Worm (Caenorhabditis elegans) whole organism, L4/young adult: Measurements from ENCODE around the gene K03A11.1.

Experiments used
- W03F9.2 ChIP-seq: fragments of 150-350 bp; optimal IDR thresholded peaks from 2 replicates; lab custom pipeline; 2014; ENCODE audit warnings: missing biosample characterization, missing genetic modification characterization
- dao-5 ChIP-seq: sonication (generic microtip); optimal IDR thresholded peaks from 2 replicates; lab custom pipeline; 2016; ENCODE audit warnings: missing genotype, missing genetic modification characterization, moderate library complexity, missing compliant biosample characterization
- him-1 ChIP-seq: sonication (generic microtip); optimal IDR thresholded peaks from 2 replicates; lab custom pipeline; 2016; ENCODE audit warnings: missing genotype, missing genetic modification reagents, missing genetic modification characterization, missing compliant biosample characterization

The K03A11.1 gene

ce11 chrX:13051405-13051804 is at the start of gene K03A11.1:
Gene K03A11.1 (plus strand): TSS chrX:13051705.
- no peak for TF ChIP-seq dao-5 (tag; lab: Kevin White, UChicago)
- TF ChIP-seq him-1, result no peak
- TF ChIP-seq W03F9.2 (tag; lab: Kevin White, UChicago), result no peak

- no peak for TF ChIP-seq him-1
- no peak for TF ChIP-seq dao-5 (tag; lab: Kevin White, UChicago)
- no peak for TF ChIP-seq W03F9.2 (tag; lab: Kevin White, UChicago)
Measured at ce11 chrX:13002322-13002721, 49.2 kb upstream of the K03A11.1 start.

- no peak for TF ChIP-seq dao-5 (tag; lab: Kevin White, UChicago)
- TF ChIP-seq W03F9.2 (tag; lab: Kevin White, UChicago), result no peak
- TF ChIP-seq him-1, result no peak
Measured at ce11 chrX:13003092-13003491, 48.4 kb upstream of the K03A11.1 start.

ce11 chrX:13004491-13005093 is 46.9 kb upstream of the K03A11.1 start:
- TF ChIP-seq dao-5 (tag; lab: Kevin White, UChicago), result no peak
- no peak for TF ChIP-seq him-1
- TF ChIP-seq W03F9.2 (tag; lab: Kevin White, UChicago), result no peak

DNA sequence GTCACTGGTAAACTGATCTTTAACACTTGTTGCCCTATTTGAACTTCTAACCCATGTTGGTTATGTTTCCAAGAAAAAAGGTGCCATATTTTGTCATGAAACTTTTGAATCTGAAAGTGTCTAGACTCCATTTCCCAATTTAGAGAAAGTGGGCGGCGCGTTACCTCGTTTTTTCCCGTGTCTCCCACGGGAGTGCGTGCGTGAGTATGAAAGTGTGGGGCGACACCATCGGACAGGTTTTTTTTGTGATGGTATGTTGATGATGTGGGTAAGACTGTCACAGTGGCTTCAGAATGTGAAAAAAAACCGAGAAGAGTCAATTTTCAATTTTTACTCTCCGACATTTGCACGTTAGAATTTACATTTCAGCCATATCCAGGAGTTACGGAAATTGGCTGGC is 45.8 kb upstream of the K03A11.1 start:
- TF ChIP-seq dao-5 (tag; lab: Kevin White, UChicago) (no peak), him-1 (no peak), W03F9.2 (tag; lab: Kevin White, UChicago) (no peak)

ce11 chrX:13006328-13006727 is 45.2 kb upstream of the K03A11.1 start:
- TF ChIP-seq W03F9.2 (tag; lab: Kevin White, UChicago), result no peak
- no peak for TF ChIP-seq him-1
- TF ChIP-seq dao-5 (tag; lab: Kevin White, UChicago), result no peak

- TF ChIP-seq W03F9.2 (tag; lab: Kevin White, UChicago) (no peak), dao-5 (tag; lab: Kevin White, UChicago) (no peak), him-1 (no peak)
Measured at ce11 chrX:13006734-13007133, 44.8 kb upstream of the K03A11.1 start.

ce11 chrX:13007857-13008813 is 43.4 kb upstream of the K03A11.1 start, which contains the start of gene nhr-25:
Gene nhr-25 (plus strand): TSS chrX:13008493.
- TF ChIP-seq him-1 (no peak), W03F9.2 (tag; lab: Kevin White, UChicago) (no peak), dao-5 (tag; lab: Kevin White, UChicago) (no peak)

DNA sequence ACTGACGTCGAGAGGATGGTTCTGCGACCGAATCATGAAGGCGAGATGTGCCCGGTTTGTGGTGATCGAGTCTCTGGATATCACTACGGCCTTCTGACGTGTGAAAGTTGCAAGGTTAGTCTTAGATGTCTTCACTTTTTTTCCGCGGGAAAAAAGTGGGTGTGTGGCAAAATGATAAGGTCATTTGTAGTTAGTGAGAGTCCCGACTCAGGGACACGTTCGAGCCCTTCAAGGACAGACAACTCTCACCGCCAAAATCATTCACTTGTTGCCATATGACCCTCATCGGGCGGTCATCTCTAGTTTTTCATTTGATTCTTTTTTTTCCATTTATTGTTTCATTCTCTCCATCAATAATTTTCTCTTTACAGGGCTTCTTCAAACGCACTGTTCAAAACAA is 42.6 kb upstream of the K03A11.1 start:
- TF ChIP-seq W03F9.2 (tag; lab: Kevin White, UChicago) (no peak), dao-5 (tag; lab: Kevin White, UChicago) (no peak), him-1 (no peak)

ce11 chrX:13009645-13010044 is 41.9 kb upstream of the K03A11.1 start:
- TF ChIP-seq him-1, result no peak

ce11 chrX:13011897-13012296 is 39.6 kb upstream of the K03A11.1 start:
- TF ChIP-seq dao-5 (tag; lab: Kevin White, UChicago) (no peak), W03F9.2 (tag; lab: Kevin White, UChicago) (no peak)

- no peak for TF ChIP-seq W03F9.2 (tag; lab: Kevin White, UChicago)
- TF ChIP-seq him-1, result no peak
- TF ChIP-seq dao-5 (tag; lab: Kevin White, UChicago), result no peak
Measured at ce11 chrX:13014341-13014740, 37.2 kb upstream of the K03A11.1 start.

DNA sequence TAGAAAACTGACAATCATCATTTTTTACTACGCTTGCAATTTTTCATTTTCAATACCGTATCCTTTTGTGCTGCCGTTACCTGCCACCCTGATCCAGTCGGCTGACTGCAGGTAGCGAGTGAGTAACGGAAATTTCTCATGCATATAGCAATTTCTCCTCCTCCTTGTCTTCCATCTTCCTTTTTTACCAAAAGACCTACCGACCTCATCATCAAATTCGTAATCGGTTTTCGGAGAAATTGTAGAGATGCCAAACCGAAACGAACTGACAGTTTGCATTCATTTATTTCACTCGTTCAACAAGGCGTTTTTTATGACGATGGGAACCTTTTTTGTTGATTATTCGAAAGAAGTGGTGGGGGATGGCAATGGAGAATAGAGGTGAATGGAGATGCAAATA is 35.2 kb upstream of the K03A11.1 start:
- TF ChIP-seq W03F9.2 (tag; lab: Kevin White, UChicago), result no peak
- TF ChIP-seq him-1, result no peak
- no peak for TF ChIP-seq dao-5 (tag; lab: Kevin White, UChicago)

DNA sequence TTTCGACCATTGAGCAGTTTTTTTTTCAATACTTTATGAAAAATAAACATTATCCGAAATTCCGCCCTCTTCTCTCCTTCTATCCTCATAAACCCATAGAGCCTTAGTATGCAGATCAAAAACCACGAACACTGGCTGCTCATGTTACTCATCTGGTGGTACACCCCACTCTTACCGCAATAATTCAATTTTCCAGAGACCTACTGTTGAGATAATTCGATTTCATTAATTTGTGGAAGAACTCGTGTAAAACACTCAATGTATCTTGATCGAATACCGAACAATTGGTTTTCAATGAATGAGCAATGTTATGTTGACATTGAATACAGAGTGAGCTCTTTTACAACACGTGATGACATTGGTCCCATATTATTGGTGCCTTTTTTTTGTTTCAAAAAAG is 30.1 kb upstream of the K03A11.1 start:
- TF ChIP-seq W03F9.2 (tag; lab: Kevin White, UChicago), result no peak
- TF ChIP-seq dao-5 (tag; lab: Kevin White, UChicago), result no peak
- no peak for TF ChIP-seq him-1
